Worm (Caenorhabditis elegans) whole organism, L4/young adult: ENCODE data around the gene C38C3.4.

Experiments used
- W03F9.2 ChIP-seq: fragments of 150-350 bp; optimal IDR thresholded peaks from 2 replicates; lab custom pipeline; 2014; ENCODE audit warnings: missing biosample characterization, missing genetic modification characterization
- dao-5 ChIP-seq: sonication (generic microtip); optimal IDR thresholded peaks from 2 replicates; lab custom pipeline; 2016; ENCODE audit warnings: missing genotype, missing genetic modification characterization, moderate library complexity, missing compliant biosample characterization
- him-1 ChIP-seq: sonication (generic microtip); optimal IDR thresholded peaks from 2 replicates; lab custom pipeline; 2016; ENCODE audit warnings: missing genotype, missing genetic modification reagents, missing genetic modification characterization, missing compliant biosample characterization

- TF ChIP-seq him-1 (tag; lab: Kevin White, UChicago): no peak
- TF ChIP-seq W03F9.2 (tag; lab: Kevin White, UChicago): no peak
- no peak for TF ChIP-seq dao-5 (tag; lab: Kevin White, UChicago)
Observed at ce11 chrV:1455280-1455679, 26.6 kb upstream of the C38C3.4 start.
